Fruit fly (Drosophila melanogaster): ENCODE data around the gene vsg.

DNA sequence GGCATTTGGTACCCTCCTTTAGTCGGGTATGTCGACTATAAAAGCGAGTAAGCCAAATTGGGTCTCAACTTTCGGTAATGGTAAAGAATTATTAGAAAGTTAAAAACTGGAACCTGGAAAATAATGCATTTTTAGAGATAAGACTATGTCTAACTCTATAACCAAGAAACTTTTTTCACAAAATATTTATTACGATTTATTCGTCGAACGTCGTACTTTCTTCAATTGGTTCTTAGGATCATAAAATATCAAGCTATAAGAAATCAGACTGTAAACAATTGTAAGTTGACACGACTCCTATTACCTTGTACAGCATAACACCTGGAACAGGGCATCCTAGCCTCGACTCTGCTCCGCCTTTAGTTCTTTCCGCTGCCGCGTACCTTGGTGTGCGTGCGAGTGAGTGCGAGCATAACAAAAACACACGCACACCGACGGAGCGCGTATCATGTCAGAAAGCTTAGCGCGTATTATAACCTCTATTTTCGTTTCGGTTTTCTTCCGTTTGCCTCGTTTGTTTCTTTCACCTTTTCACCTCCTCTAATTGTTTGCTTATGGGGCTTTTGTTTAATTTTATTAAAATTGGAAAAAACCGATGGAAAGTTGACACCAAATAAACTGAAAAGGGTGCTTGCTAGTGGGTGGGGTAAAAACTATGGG, 21.1 kb upstream of the vsg start:
- no peak for TF ChIP-seq lola (GFP tag; optimal IDR thresholded peaks at IDR 0.05)
- TF ChIP-seq rgr (GFP tag; optimal IDR thresholded peaks at IDR 0.05): peak; percentile 93
- TF ChIP-seq fru (GFP tag; optimal IDR thresholded peaks at IDR 0.05): peak; percentile 96
- TF ChIP-seq dl (GFP tag; optimal IDR thresholded peaks at IDR 0.05; ENCODE audit: insufficient read depth in 1 of 2, partially characterized antibody in 2 of 2): no peak
- no peak for TF ChIP-seq Myc (optimal IDR thresholded peaks at IDR 0.05)
- TF ChIP-seq h (GFP tag; optimal IDR thresholded peaks at IDR 0.05): peak; percentile 95
- no peak for TF ChIP-seq CrebA (GFP tag; optimal IDR thresholded peaks at IDR 0.05; ENCODE audit: borderline replicate concordance)
- TF ChIP-seq Hr78 (GFP tag; optimal IDR thresholded peaks at IDR 0.05): no peak

Data from whole organism, wandering third instar larva.